Worm (Caenorhabditis elegans): ENCODE results near the gene F25B5.6.

DNA sequence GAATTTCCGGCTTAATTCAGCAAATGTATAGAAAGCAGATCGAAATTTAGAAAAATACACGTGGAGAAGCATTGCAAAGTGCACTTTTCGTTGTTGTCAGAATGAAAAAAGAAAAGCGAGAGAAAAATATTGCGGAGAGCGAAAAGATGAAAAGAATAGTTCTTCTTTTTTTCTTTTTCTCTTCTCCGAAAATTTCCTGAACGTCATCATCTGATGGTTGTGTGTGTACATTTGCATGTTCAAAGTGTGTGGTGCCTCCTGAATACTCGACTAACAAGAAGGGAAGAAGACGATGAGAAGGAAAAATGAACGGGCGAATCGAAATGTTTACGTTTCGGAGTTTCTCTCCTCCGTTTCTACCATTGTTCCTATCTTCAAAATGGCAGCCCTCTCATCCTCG is 41.6 kb upstream of the F25B5.6 start:
- TF ChIP-seq med-1 (GFP tag; optimal IDR thresholded peaks at IDR 0.05; ENCODE audit: insufficient read depth) = no peak
- TF ChIP-seq flt-1 (GFP tag; IDR thresholded peaks at IDR 0.05) = no peak

Measured in whole organism, midembryonic.